Worm (Caenorhabditis elegans) whole organism, L2 larva: ENCODE measurements around the gene F14D7.18.
"Not testable (repeated sequence)": the region's sequence is repeated elsewhere in the genome, so short reads cannot be mapped to it uniquely, and the experiment has no call there.

Experiments used
- C34F6.9 ChIP-seq: fragments of 150-350 bp; optimal IDR thresholded peaks from 2 replicates; lab custom pipeline; 2014; ENCODE audit warnings: missing biosample characterization, missing genetic modification characterization
- F13H6.1 ChIP-seq: sonication (generic microtip); optimal IDR thresholded peaks from 2 replicates; lab custom pipeline; 2016; ENCODE audit warnings: missing genetic modification characterization, missing compliant biosample characterization
- Y55F3AM.14 ChIP-seq: fragments of 200-800 bp; sonication (Bioruptor generic); optimal IDR thresholded peaks from 2 replicates; lab custom pipeline; 2018; ENCODE audit warnings: mild to moderate bottlenecking, missing genetic modification characterization, missing compliant biosample characterization
- ZK546.5 ChIP-seq: sonication (generic microtip); optimal IDR thresholded peaks from 2 replicates; lab custom pipeline; 2017; ENCODE audit warnings: missing biosample characterization, missing genetic modification characterization
- aly-2 ChIP-seq: fragments of 150-350 bp; optimal IDR thresholded peaks from 2 replicates; lab custom pipeline; 2014; ENCODE audit warnings: missing biosample characterization, missing genetic modification characterization
- ama-1 ChIP-seq: fragments of 150-350 bp; optimal IDR thresholded peaks from 2 replicates; lab custom pipeline; 2018; ENCODE audit warnings: inconsistent platforms
- blmp-1 ChIP-seq: sonication (generic microtip); optimal IDR thresholded peaks from 2 replicates; lab custom pipeline; 2017; ENCODE audit warnings: missing genetic modification characterization, mild to moderate bottlenecking, missing compliant biosample characterization, antibody characterized with exemption, moderate library complexity; ENCODE audit not compliant: insufficient read depth
- ceh-16 ChIP-seq: fragments of 150-350 bp; optimal IDR thresholded peaks from 2 replicates; lab custom pipeline; 2014; ENCODE audit warnings: missing biosample characterization, missing genetic modification characterization
- elt-1 ChIP-seq: fragments of 150-350 bp; optimal IDR thresholded peaks from 2 replicates; lab custom pipeline; 2014; ENCODE audit warnings: missing biosample characterization, missing genetic modification characterization
- gmeb-1 ChIP-seq: fragments of 150-350 bp; optimal IDR thresholded peaks from 2 replicates; lab custom pipeline; 2014; ENCODE audit warnings: missing biosample characterization, missing genetic modification characterization
- lin-11 ChIP-seq: fragments of 150-350 bp; sonication (generic microtip); optimal IDR thresholded peaks from 2 replicates; lab custom pipeline; 2014; ENCODE audit warnings: missing biosample characterization, missing genetic modification characterization, inconsistent platforms, mixed read lengths
- lin-39 ChIP-seq: fragments of 150-350 bp; optimal IDR thresholded peaks from 2 replicates; lab custom pipeline; 2014; ENCODE audit warnings: missing biosample characterization, missing genetic modification reagents, missing genetic modification characterization
- lsy-2 ChIP-seq, 2 experiments: fragments of 150-350 bp in 1 of 2; sonication (generic microtip) in 1 of 2; optimal IDR thresholded peaks; 2 replicates each; lab custom pipeline; 2014 to 2017; ENCODE audit warnings: missing biosample characterization in 2 of 2, missing genetic modification characterization in 2 of 2
- mbf-1 ChIP-seq: sonication (generic microtip); optimal IDR thresholded peaks from 2 replicates; lab custom pipeline; 2017; ENCODE audit warnings: missing biosample characterization, missing genetic modification characterization
- nhr-10 ChIP-seq: sonication (generic microtip); optimal IDR thresholded peaks from 2 replicates; lab custom pipeline; 2017; ENCODE audit warnings: missing biosample characterization, missing genetic modification characterization
- nhr-12 ChIP-seq: fragments of 150-350 bp; optimal IDR thresholded peaks from 2 replicates; lab custom pipeline; 2014; ENCODE audit warnings: missing biosample characterization, missing genetic modification characterization
- nhr-21 ChIP-seq: fragments of 150-350 bp; optimal IDR thresholded peaks from 2 replicates; lab custom pipeline; 2014; ENCODE audit warnings: missing biosample characterization, missing genetic modification characterization
- nhr-23 ChIP-seq: fragments of 150-350 bp; optimal IDR thresholded peaks from 2 replicates; lab custom pipeline; 2014; ENCODE audit warnings: missing biosample characterization, missing genetic modification reagents, missing genetic modification characterization
- nhr-237 ChIP-seq: fragments of 150-350 bp; optimal IDR thresholded peaks from 2 replicates; lab custom pipeline; 2014; ENCODE audit warnings: missing biosample characterization, missing genetic modification characterization
- nhr-25 ChIP-seq: fragments of 150-350 bp; sonication (generic microtip); optimal IDR thresholded peaks from 3 replicates; lab custom pipeline; 2014; ENCODE audit warnings: missing biosample characterization, missing genetic modification characterization
- nhr-6 ChIP-seq: fragments of 150-350 bp; optimal IDR thresholded peaks from 2 replicates; lab custom pipeline; 2014; ENCODE audit warnings: missing biosample characterization, missing genetic modification characterization
- skn-1 ChIP-seq: sonication (generic microtip); optimal IDR thresholded peaks from 2 replicates; lab custom pipeline; 2017; ENCODE audit warnings: missing biosample characterization, missing genetic modification characterization
- sma-3 ChIP-seq: sonication (generic microtip); optimal IDR thresholded peaks from 2 replicates; lab custom pipeline; 2016; ENCODE audit warnings: missing genetic modification reagents, missing genetic modification characterization, missing compliant biosample characterization
- snpc-4 ChIP-seq: fragments of 150-350 bp; optimal IDR thresholded peaks from 2 replicates; lab custom pipeline; 2014; ENCODE audit warnings: missing biosample characterization, missing genetic modification characterization
- unc-39 ChIP-seq: fragments of 150-350 bp; optimal IDR thresholded peaks from 2 replicates; lab custom pipeline; 2014; ENCODE audit warnings: missing biosample characterization, missing genetic modification characterization
- unc-62 ChIP-seq: fragments of 150-350 bp; optimal IDR thresholded peaks from 2 replicates; lab custom pipeline; 2014; ENCODE audit warnings: missing biosample characterization, missing genetic modification reagents, missing genetic modification characterization
- zag-1 ChIP-seq: fragments of 150-350 bp; optimal IDR thresholded peaks from 2 replicates; lab custom pipeline; 2014; ENCODE audit warnings: missing biosample characterization, missing genetic modification characterization
- ztf-11 ChIP-seq: sonication (generic microtip); optimal IDR thresholded peaks from 2 replicates; lab custom pipeline; 2017; ENCODE audit warnings: missing biosample characterization, missing genetic modification characterization

The F14D7.18 gene

ce11 chrV:14289363-14289762, 1.2 kb downstream of the F14D7.18 start, which contains the start of gene F14D7.1:
TSS of gene F14D7.1 (minus strand) at chrV:14289463.
- TF ChIP-seq nhr-23 (tag; lab: Kevin White, UChicago) (no peak), nhr-25 (no peak), snpc-4 (tag; lab: Kevin White, UChicago) (no peak), lin-39 (tag; lab: Kevin White, UChicago) (no peak)

ce11 chrV:14285803-14286202, 4.7 kb downstream of the F14D7.18 start, which contains the start of gene F40G12.11:
TSS of gene F40G12.11 (plus strand) at chrV:14286171.
- TF ChIP-seq lin-11 (tag; lab: Kevin White, UChicago) (no peak), unc-39 (tag; lab: Kevin White, UChicago) (no peak), ceh-16 (no peak), snpc-4 (tag; lab: Kevin White, UChicago) (no peak), F13H6.1 (tag; lab: Kevin White, UChicago) (no peak), unc-62 (GFP tag; lab: Kevin White, UChicago) (no peak), C34F6.9 (tag; lab: Kevin White, UChicago) (no peak), elt-1 (tag; lab: Kevin White, UChicago) (no peak), ama-1 (lab: Kevin White, UChicago) (no peak)

ce11 chrV:14283241-14283640, 7.3 kb downstream of the F14D7.18 start, which contains the start of gene F40G12.10:
TSS of gene F40G12.10 (plus strand) at chrV:14283541.
- TF ChIP-seq ztf-11 (tag; lab: Kevin White, UChicago), result no peak

ce11 chrV:14282222-14282709, 8.3 kb downstream of the F14D7.18 start, which contains the start of the genes srt-74 and F40G12.9:
TSS of gene srt-74 (minus strand) at chrV:14282322.
TSS of gene F40G12.9 (plus strand) at chrV:14282659.
- TF ChIP-seq ZK546.5 (tag; lab: Kevin White, UChicago), result no peak
- TF ChIP-seq Y55F3AM.14 (GFP tag; lab: Kevin White, UChicago), result no peak
- TF ChIP-seq blmp-1 (tag; lab: Kevin White, UChicago), result no peak
- no peak for TF ChIP-seq lin-39 (tag; lab: Kevin White, UChicago)

- no peak for TF ChIP-seq aly-2 (tag; lab: Kevin White, UChicago)
- TF ChIP-seq Y55F3AM.14 (GFP tag; lab: Kevin White, UChicago), result no peak
- TF ChIP-seq nhr-237 (tag; lab: Kevin White, UChicago), result no peak
- no peak for TF ChIP-seq mbf-1 (tag; lab: Kevin White, UChicago)
- no peak for TF ChIP-seq ztf-11 (tag; lab: Kevin White, UChicago)
- TF ChIP-seq nhr-10 (tag; lab: Kevin White, UChicago), result no peak
- no peak for TF ChIP-seq zag-1 (tag; lab: Kevin White, UChicago)
- no peak for TF ChIP-seq snpc-4 (tag; lab: Kevin White, UChicago)
- TF ChIP-seq gmeb-1 (tag; lab: Kevin White, UChicago), result no peak
- TF ChIP-seq unc-39 (tag; lab: Kevin White, UChicago), result no peak
- TF ChIP-seq skn-1, result no peak
- TF ChIP-seq nhr-6 (tag; lab: Kevin White, UChicago), result no peak
- TF ChIP-seq lsy-2 (tag; optimal IDR thresholded peaks at IDR 0.05; lab: Kevin White, UChicago), result no peak
- no peak for TF ChIP-seq F13H6.1 (tag; lab: Kevin White, UChicago)
- TF ChIP-seq nhr-21 (tag; lab: Kevin White, UChicago), result no peak
- no peak for TF ChIP-seq lin-11 (tag; lab: Kevin White, UChicago)
- no peak for TF ChIP-seq nhr-12 (tag; lab: Kevin White, UChicago)
These were observed 10.8 kb downstream of the F14D7.18 start, which contains the start of gene srt-33 for ce11 chrV:14279777-14280176. TSS of gene srt-33 (minus strand) at chrV:14279877.

ce11 chrV:14277456-14277855, 13.1 kb downstream of the F14D7.18 start:
- TF ChIP-seq snpc-4 (tag; lab: Kevin White, UChicago), result peak; percentile 38

- TF ChIP-seq ama-1 (lab: Kevin White, UChicago); sma-3 (GFP tag; lab: Kevin White, UChicago); nhr-237 (tag; lab: Kevin White, UChicago): not testable (repeated sequence)
These were observed 16.3 kb downstream of the F14D7.18 start, which contains the start of gene F40G12.7 for ce11 chrV:14274268-14274667. TSS of gene F40G12.7 (plus strand) at chrV:14274568.
